Worm (Caenorhabditis elegans) whole organism, young adult: Measurements from ENCODE around the gene R10D12.7.
A peak's percentile ranks its signal among the peaks of the same experiment; 100 is the strongest.

Source experiments
- B0336.3 ChIP-seq: fragments of 200-800 bp; sonication (Bioruptor generic); IDR thresholded peaks from 2 replicates; pipeline ENCODE4 v1.3.6; 2022; ENCODE audit warnings: missing genetic modification characterization, missing compliant biosample characterization
- C06A6.2 ChIP-seq: fragments of 200-800 bp; sonication (Bioruptor generic); conservative IDR thresholded peaks from 2 replicates; pipeline ENCODE4 v1.3.6; 2022; ENCODE audit warnings: missing genetic modification characterization, missing compliant biosample characterization
- F37B4.10 ChIP-seq: fragments of 200-800 bp; sonication (Bioruptor generic); IDR thresholded peaks from 2 replicates; pipeline ENCODE4 v1.3.6; 2022; ENCODE audit warnings: missing genetic modification characterization, missing compliant biosample characterization
- F52B5.7 ChIP-seq: sonication (generic microtip); optimal IDR thresholded peaks from 2 replicates; lab custom pipeline; 2016; ENCODE audit warnings: mild to moderate bottlenecking, missing genetic modification characterization, missing compliant biosample characterization
- F55B11.4 ChIP-seq: sonication (generic microtip); optimal IDR thresholded peaks from 2 replicates; lab custom pipeline; 2016; ENCODE audit warnings: missing compliant biosample characterization, missing genetic modification characterization, borderline replicate concordance; ENCODE audit not compliant: insufficient read depth
- F57C9.4 ChIP-seq: sonication (generic microtip); optimal IDR thresholded peaks from 2 replicates; lab custom pipeline; 2017; ENCODE audit warnings: mild to moderate bottlenecking, missing genetic modification characterization, missing compliant biosample characterization
- T07F8.4 ChIP-seq: sonication (generic microtip); optimal IDR thresholded peaks from 2 replicates; lab custom pipeline; 2016; ENCODE audit warnings: mild to moderate bottlenecking, missing genetic modification characterization, moderate library complexity, missing compliant biosample characterization
- T26A5.8 ChIP-seq: sonication (generic microtip); optimal IDR thresholded peaks from 2 replicates; lab custom pipeline; 2016; ENCODE audit warnings: missing genetic modification characterization, missing compliant biosample characterization
- Y53F4B.3 ChIP-seq: fragments of 200-800 bp; sonication (Bioruptor generic); IDR thresholded peaks from 2 replicates; pipeline ENCODE4 v1.3.6; 2022; ENCODE audit warnings: missing genetic modification reagents, missing genetic modification characterization, missing compliant biosample characterization
- Y53G8AR.9 ChIP-seq: fragments of 200-800 bp; sonication (Bioruptor generic); conservative IDR thresholded peaks from 2 replicates; pipeline ENCODE4 v1.3.6; 2022; ENCODE audit warnings: missing genetic modification reagents, missing genetic modification characterization, missing compliant biosample characterization
- Y56A3A.18 ChIP-seq: fragments of 200-800 bp; sonication (Bioruptor generic); IDR thresholded peaks from 2 replicates; pipeline ENCODE4 v1.3.6; 2022; ENCODE audit warnings: missing genetic modification reagents, missing genetic modification characterization, missing compliant biosample characterization
- akir-1 ChIP-seq: fragments of 200-800 bp; sonication (Bioruptor generic); optimal IDR thresholded peaks from 2 replicates; lab custom pipeline; 2018; ENCODE audit warnings: mild to moderate bottlenecking, missing genetic modification characterization, moderate library complexity, missing compliant biosample characterization
- ama-1 ChIP-seq, 3 experiments: fragments of 150-350 bp in 1 of 3; sonication (generic microtip) in 2 of 3; optimal IDR thresholded peaks; 2 replicates each; lab custom pipeline; 2014 to 2018; ENCODE audit warnings: missing biosample characterization in 2 of 3, missing genetic modification characterization in 2 of 3, missing genetic modification reagents in 2 of 3
- aptf-2 ChIP-seq: fragments of 200-800 bp; sonication (Bioruptor generic); conservative IDR thresholded peaks from 2 replicates; pipeline ENCODE4 v1.3.6; 2022; ENCODE audit warnings: missing genetic modification reagents, missing genetic modification characterization, missing compliant biosample characterization
- aptf-3 ChIP-seq: fragments of 200-800 bp; sonication (Bioruptor generic); IDR thresholded peaks from 2 replicates; pipeline ENCODE4 v1.3.6; 2022; ENCODE audit warnings: missing genetic modification characterization, missing compliant biosample characterization
- attf-3 ChIP-seq: fragments of 200-800 bp; sonication (Bioruptor generic); conservative IDR thresholded peaks from 2 replicates; pipeline ENCODE4 v1.3.6; 2022; ENCODE audit warnings: missing genetic modification reagents, missing genetic modification characterization, missing compliant biosample characterization
- attf-6 ChIP-seq: fragments of 200-800 bp; sonication (Bioruptor generic); IDR thresholded peaks from 2 replicates; pipeline ENCODE4 v1.3.6; 2022; ENCODE audit warnings: missing genetic modification reagents, missing genetic modification characterization, missing compliant biosample characterization
- ceh-58 ChIP-seq: fragments of 200-800 bp; sonication (Bioruptor generic); IDR thresholded peaks from 2 replicates; pipeline ENCODE4 v1.3.6; 2022; ENCODE audit warnings: missing genetic modification characterization, missing compliant biosample characterization
- die-1 ChIP-seq: sonication (generic microtip); optimal IDR thresholded peaks from 2 replicates; lab custom pipeline; 2016; ENCODE audit warnings: missing genotype, mild to moderate bottlenecking, missing genetic modification characterization, missing compliant biosample characterization
- him-1 ChIP-seq: sonication (generic microtip); optimal IDR thresholded peaks from 2 replicates; lab custom pipeline; 2016; ENCODE audit warnings: missing genotype, missing genetic modification reagents, missing genetic modification characterization, missing compliant biosample characterization
- hlh-12 ChIP-seq: sonication (generic microtip); optimal IDR thresholded peaks from 2 replicates; lab custom pipeline; 2016; ENCODE audit warnings: missing genetic modification characterization, missing compliant biosample characterization
- lag-1 ChIP-seq: fragments of 200-800 bp; sonication (Bioruptor generic); IDR thresholded peaks from 2 replicates; pipeline ENCODE4 v1.3.6; 2022; ENCODE audit warnings: missing genetic modification reagents, missing genetic modification characterization, missing compliant biosample characterization
- lin-35 ChIP-seq, 3 experiments: fragments of 150-350 bp in 2 of 3; sonication (generic microtip) in 1 of 3; optimal IDR thresholded peaks; 2 replicates each; lab custom pipeline; 2014 to 2018; ENCODE audit warnings: missing biosample characterization in 3 of 3, missing genetic modification characterization in 3 of 3, missing genetic modification reagents in 3 of 3
- lir-1 ChIP-seq: fragments of 200-800 bp; sonication (Bioruptor generic); conservative IDR thresholded peaks from 2 replicates; pipeline ENCODE4 v1.3.6; 2022; ENCODE audit warnings: missing genetic modification reagents, missing genetic modification characterization, missing compliant biosample characterization
- lsy-27 ChIP-seq: sonication (generic microtip); optimal IDR thresholded peaks from 2 replicates; lab custom pipeline; 2017; ENCODE audit warnings: missing genetic modification characterization, mild to moderate bottlenecking, missing compliant biosample characterization, antibody characterized with exemption, missing genotype, borderline replicate concordance; ENCODE audit not compliant: insufficient read depth
- madf-10 ChIP-seq: sonication (generic microtip); optimal IDR thresholded peaks from 2 replicates; lab custom pipeline; 2016; ENCODE audit warnings: mild to moderate bottlenecking, missing genetic modification characterization, missing compliant biosample characterization
- madf-3 ChIP-seq: fragments of 200-800 bp; sonication (Bioruptor generic); IDR thresholded peaks from 2 replicates; pipeline ENCODE4 v1.3.6; 2022; ENCODE audit warnings: missing genetic modification reagents, missing genetic modification characterization, missing compliant biosample characterization
- madf-8 ChIP-seq: fragments of 200-800 bp; sonication (Bioruptor generic); conservative IDR thresholded peaks from 2 replicates; pipeline ENCODE4 v1.3.6; 2022; ENCODE audit warnings: missing genetic modification reagents, missing genetic modification characterization, missing compliant biosample characterization
- mcd-1 ChIP-seq: fragments of 200-800 bp; sonication (Bioruptor generic); IDR thresholded peaks from 2 replicates; pipeline ENCODE4 v1.3.6; 2022; ENCODE audit warnings: missing genetic modification reagents, missing genetic modification characterization, missing compliant biosample characterization
- nfya-1 ChIP-seq: sonication (generic microtip); optimal IDR thresholded peaks from 2 replicates; lab custom pipeline; 2017; ENCODE audit warnings: antibody characterized with exemption, missing compliant biosample characterization, missing genetic modification characterization, borderline replicate concordance; ENCODE audit not compliant: insufficient read depth
- nfyb-1 ChIP-seq: fragments of 200-800 bp; sonication (Bioruptor generic); IDR thresholded peaks from 2 replicates; pipeline ENCODE4 v1.3.6; 2022; ENCODE audit warnings: missing genetic modification reagents, missing genetic modification characterization, missing compliant biosample characterization
- nhr-27 ChIP-seq: fragments of 200-800 bp; sonication (Bioruptor generic); optimal IDR thresholded peaks from 2 replicates; lab custom pipeline; 2018; ENCODE audit warnings: mild to moderate bottlenecking, missing genetic modification characterization, moderate library complexity, missing compliant biosample characterization
- pbrm-1 ChIP-seq: fragments of 200-800 bp; sonication (Bioruptor generic); IDR thresholded peaks from 2 replicates; pipeline ENCODE4 v1.3.6; 2022; ENCODE audit warnings: missing genetic modification reagents, missing genetic modification characterization, missing compliant biosample characterization
- repo-1 ChIP-seq: sonication (generic microtip); optimal IDR thresholded peaks from 2 replicates; lab custom pipeline; 2017; ENCODE audit warnings: mild to moderate bottlenecking, missing genetic modification characterization, missing compliant biosample characterization
- sdz-38 ChIP-seq: sonication (generic microtip); optimal IDR thresholded peaks from 2 replicates; lab custom pipeline; 2016; ENCODE audit warnings: missing genotype, missing genetic modification characterization, missing compliant biosample characterization
- snpc-1.1 ChIP-seq: sonication (generic microtip); optimal IDR thresholded peaks from 2 replicates; lab custom pipeline; 2017; ENCODE audit warnings: missing genetic modification characterization, mild to moderate bottlenecking, missing compliant biosample characterization, antibody characterized with exemption, moderate library complexity, missing genotype, missing genetic modification reagents; ENCODE audit not compliant: insufficient read depth
- snpc-1.3 ChIP-seq: sonication (generic microtip); optimal IDR thresholded peaks from 2 replicates; lab custom pipeline; 2017; ENCODE audit warnings: missing genetic modification characterization, mild to moderate bottlenecking, missing compliant biosample characterization, antibody characterized with exemption, moderate library complexity, missing genotype, missing genetic modification reagents; ENCODE audit not compliant: insufficient read depth
- sptf-2 ChIP-seq: fragments of 200-800 bp; sonication (Bioruptor generic); optimal IDR thresholded peaks from 2 replicates; lab custom pipeline; 2018; ENCODE audit warnings: mild to moderate bottlenecking, missing genetic modification characterization, missing compliant biosample characterization
- unc-62 ChIP-seq: fragments of 150-350 bp; optimal IDR thresholded peaks from 2 replicates; lab custom pipeline; 2014; ENCODE audit warnings: missing biosample characterization, missing genetic modification reagents, missing genetic modification characterization
- zfh-2 ChIP-seq: fragments of 200-800 bp; sonication (Bioruptor generic); conservative IDR thresholded peaks from 2 replicates; pipeline ENCODE4 v1.3.6; 2022; ENCODE audit warnings: missing genetic modification reagents, missing genetic modification characterization, missing compliant biosample characterization
- ztf-18 ChIP-seq: sonication (generic microtip); optimal IDR thresholded peaks from 2 replicates; lab custom pipeline; 2016; ENCODE audit warnings: missing genotype, mild to moderate bottlenecking, missing genetic modification characterization, missing compliant biosample characterization
- ztf-22 ChIP-seq: fragments of 200-800 bp; sonication (Bioruptor generic); optimal IDR thresholded peaks from 2 replicates; lab custom pipeline; 2018; ENCODE audit warnings: mild to moderate bottlenecking, missing genetic modification characterization, moderate library complexity, missing compliant biosample characterization
- ztf-25 ChIP-seq: fragments of 200-800 bp; sonication (Bioruptor generic); IDR thresholded peaks from 2 replicates; pipeline ENCODE4 v1.3.6; 2022; ENCODE audit warnings: missing genetic modification reagents, missing genetic modification characterization, missing compliant biosample characterization
- ztf-28 ChIP-seq: fragments of 200-800 bp; sonication (Bioruptor generic); IDR thresholded peaks from 2 replicates; pipeline ENCODE4 v1.3.6; 2022; ENCODE audit warnings: missing genetic modification reagents, missing genetic modification characterization, missing compliant biosample characterization
- ztf-6 ChIP-seq: fragments of 200-800 bp; sonication (Bioruptor generic); IDR thresholded peaks from 2 replicates; pipeline ENCODE4 v1.3.6; 2022; ENCODE audit warnings: missing genetic modification reagents, missing genetic modification characterization, missing compliant biosample characterization

The R10D12.7 gene

DNA sequence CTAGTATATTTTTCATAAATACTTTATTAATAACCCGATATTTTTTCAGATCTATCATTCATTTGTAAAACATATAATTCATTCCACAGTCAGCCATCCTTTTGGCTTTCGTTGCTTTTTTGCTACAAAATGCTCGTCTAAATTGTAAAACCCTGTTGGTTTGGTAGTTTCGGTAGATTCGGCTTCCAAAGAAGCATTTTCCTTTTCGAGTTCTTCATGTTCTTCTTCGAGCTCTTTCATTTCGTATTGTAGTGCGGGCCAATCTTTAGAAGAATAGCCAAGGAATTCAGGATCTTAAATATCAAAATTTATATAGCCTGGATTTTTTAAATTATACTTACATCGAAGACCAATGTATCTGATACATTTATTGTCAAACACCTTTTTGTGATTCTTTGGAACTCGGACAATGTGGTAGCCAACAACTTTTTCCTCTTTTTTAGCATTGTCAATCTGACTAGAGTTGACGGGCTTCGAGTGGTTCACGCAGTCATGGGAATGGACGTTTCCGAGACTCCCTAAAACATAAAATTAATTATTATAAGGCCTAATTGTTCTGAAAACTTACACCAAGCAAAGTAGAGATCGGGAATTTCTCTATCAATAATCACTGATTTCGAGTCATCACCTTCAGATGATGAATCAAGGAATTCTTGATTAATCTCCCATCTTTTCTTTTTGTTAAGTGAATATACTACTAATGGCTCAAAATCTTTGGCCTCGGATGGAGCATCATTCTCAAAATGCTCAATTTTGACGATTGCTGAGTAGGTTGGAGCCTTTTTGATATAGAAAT is 41.5 kb upstream of the R10D12.7 start (continued):
- TF ChIP-seq nfyb-1 (GFP tag; lab: Robert Waterston, UW) (peak; percentile 64), nhr-27 (tag; lab: Kevin White, UChicago) (no peak), sdz-38 (no peak), die-1 (tag; lab: Kevin White, UChicago) (no peak), ztf-25 (no peak), T26A5.8 (no peak), ztf-28 (GFP tag; lab: Robert Waterston, UW) (peak; percentile 33; the same call in 1 of the 2 replicates), aptf-2 (GFP tag; lab: Robert Waterston, UW) (0 out of 2 replicates have a peak, but pooled peaks have one; percentile 5), mcd-1 (no peak), zfh-2 (GFP tag; lab: Robert Waterston, UW) (no peak), F57C9.4 (tag; lab: Kevin White, UChicago) (no peak), ztf-6 (GFP tag; lab: Robert Waterston, UW) (no peak), F37B4.10 (GFP tag; lab: Robert Waterston, UW) (no peak), lag-1 (no peak), attf-3 (0 out of 2 replicates have a peak, but pooled peaks have one; percentile 8), repo-1 (tag; lab: Kevin White, UChicago) (no peak), attf-6 (GFP tag; lab: Robert Waterston, UW) (no peak; the same call in 1 of the 2 replicates), Y53F4B.3 (GFP tag; lab: Robert Waterston, UW) (no peak), aptf-3 (no peak), snpc-1.1 (no peak), lir-1 (GFP tag; lab: Robert Waterston, UW) (no peak), sptf-2 (GFP tag; lab: Kevin White, UChicago) (no peak), lsy-27 (tag; lab: Kevin White, UChicago) (no peak), F55B11.4 (no peak), madf-8 (GFP tag; lab: Robert Waterston, UW) (no peak), ztf-18 (tag; lab: Kevin White, UChicago) (no peak), snpc-1.3 (tag; lab: Kevin White, UChicago) (no peak), ceh-58 (GFP tag; lab: Robert Waterston, UW) (no peak), nfya-1 (tag; lab: Kevin White, UChicago) (no peak), madf-3 (GFP tag; lab: Robert Waterston, UW) (0 out of 2 replicates have a peak, but pooled peaks have one; percentile 27), him-1 (no peak), ztf-22 (GFP tag; lab: Kevin White, UChicago) (no peak), Y53G8AR.9 (GFP tag; lab: Robert Waterston, UW) (no peak), hlh-12 (tag; lab: Kevin White, UChicago) (no peak), lin-35 (GFP tag; optimal IDR thresholded peaks at IDR 0.05; lab: Kevin White, UChicago) (peak in 1 of 3 experiments; percentile 39), Y56A3A.18 (peak; percentile 7; the same call in 1 of the 2 replicates)
- TF ChIP-seq, all 124 proteins: peak for 17

DNA sequence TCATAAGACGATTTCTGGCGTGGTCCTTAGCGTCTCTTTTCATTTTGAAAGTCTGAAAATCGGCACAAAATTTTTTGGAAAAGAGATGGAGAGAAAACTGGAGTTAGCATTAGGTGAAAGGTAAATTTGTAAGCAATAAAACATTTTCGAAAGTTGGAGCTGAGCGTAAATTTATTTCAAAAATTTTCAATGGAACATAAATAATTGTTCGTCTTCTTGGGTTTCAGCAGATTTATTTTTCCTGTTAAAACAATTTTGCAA is 41.0 kb upstream of the R10D12.7 start, which contains the start of gene C06B3.6:
C06B3.6 (minus strand) TSS at position 52 of the 261 bp plus-strand sequence.
- TF ChIP-seq C06A6.2 (GFP tag; lab: Robert Waterston, UW) = no peak
- no peak for TF ChIP-seq F52B5.7 (tag; lab: Kevin White, UChicago)
- TF ChIP-seq T07F8.4 = no peak
- 0 out of 2 replicates have a peak, but pooled peaks have one; percentile 5 for TF ChIP-seq pbrm-1 (GFP tag; lab: Robert Waterston, UW)
- TF ChIP-seq B0336.3 (GFP tag; lab: Robert Waterston, UW) = 0 out of 2 replicates have a peak, but pooled peaks have one; percentile 0
- TF ChIP-seq akir-1 (GFP tag; lab: Kevin White, UChicago) = no peak
- TF ChIP-seq ama-1 (optimal IDR thresholded peaks at IDR 0.05; lab: Kevin White, UChicago) = peak; percentile 90
- TF ChIP-seq ama-1 (GFP tag; optimal IDR thresholded peaks at IDR 0.05; lab: Kevin White, UChicago) = no peak
- TF ChIP-seq aptf-2 (GFP tag; lab: Robert Waterston, UW) = 0 out of 2 replicates have a peak, but pooled peaks have one; percentile 4
- no peak for TF ChIP-seq madf-10
- no peak for TF ChIP-seq unc-62 (GFP tag; lab: Kevin White, UChicago)
